Fruit fly (Drosophila melanogaster): ENCODE measurements around the gene CG32277.
A peak's percentile ranks its signal among the peaks of the same experiment; 100 is the strongest.

The CG32277 gene

DNA sequence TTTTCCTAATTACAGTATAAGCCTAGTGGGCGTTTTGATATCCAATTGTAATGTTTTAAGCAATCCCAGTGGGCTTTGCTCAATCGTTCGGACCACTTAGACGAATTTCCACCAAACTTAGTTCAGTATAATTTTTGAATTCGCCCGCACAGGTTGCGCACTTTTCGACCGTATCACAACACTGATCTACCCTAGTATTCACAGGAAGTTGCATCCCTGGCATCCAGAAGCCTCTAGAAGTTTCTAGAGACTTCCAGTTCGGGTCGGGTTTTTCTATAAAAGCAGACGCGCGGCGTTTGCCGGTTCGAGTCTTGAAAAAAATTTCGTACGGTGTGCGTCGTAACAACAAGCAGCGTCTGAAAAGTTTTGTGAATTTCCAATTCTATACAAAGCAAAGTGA is 12.3 kb downstream of the CG32277 start, which contains the start of gene Hsp83 (continued):
- TF ChIP-seq CG4820 (GFP tag; optimal IDR thresholded peaks at IDR 0.05) (peak; percentile 76), wor (GFP tag; IDR thresholded peaks at IDR 0.05) (peak; percentile 41; the same call in 1 of the 2 replicates), ash1 (GFP tag; optimal IDR thresholded peaks at IDR 0.05) (peak; percentile 99), mirr (GFP tag; optimal IDR thresholded peaks at IDR 0.05) (peak; percentile 100), Gsc (GFP tag; IDR thresholded peaks at IDR 0.05) (no peak), CG10321 (GFP tag; IDR thresholded peaks at IDR 0.05) (peak; percentile 77), CG11398 (GFP tag; optimal IDR thresholded peaks at IDR 0.05) (peak; percentile 95), aop (GFP tag; IDR thresholded peaks at IDR 0.05) (0 out of 2 replicates have a peak, but pooled peaks have one; percentile 41), Poxn (GFP tag; IDR thresholded peaks at IDR 0.05) (peak; percentile 40; the same call in 1 of the 2 replicates), CTCF (GFP tag; optimal IDR thresholded peaks at IDR 0.05) (peak; percentile 80), C15 (GFP tag; IDR thresholded peaks at IDR 0.05) (peak; percentile 80; the same call in 2 of the 3 replicates), Ssrp (tag; optimal IDR thresholded peaks at IDR 0.05) (peak; percentile 58), Max (GFP tag; optimal IDR thresholded peaks at IDR 0.05) (peak; percentile 87), CG17186 (GFP tag; optimal IDR thresholded peaks at IDR 0.05) (peak; percentile 96), MTF-1 (GFP tag; optimal IDR thresholded peaks at IDR 0.05; ENCODE audit: borderline replicate concordance) (peak; percentile 99), gce (GFP tag; IDR thresholded peaks at IDR 0.05) (peak; percentile 98), CG13894 (tag; optimal IDR thresholded peaks at IDR 0.05) (peak; percentile 97), ham (GFP tag; IDR thresholded peaks at IDR 0.05) (peak; percentile 45; the same call in 1 of the 2 replicates), CG2120 (GFP tag; optimal IDR thresholded peaks at IDR 0.05) (peak; percentile 86), CG10654 (GFP tag; optimal IDR thresholded peaks at IDR 0.05) (peak; percentile 91), Dbx (GFP tag; IDR thresholded peaks at IDR 0.05) (peak; percentile 95), pfk (GFP tag; optimal IDR thresholded peaks at IDR 0.05) (peak; percentile 92), Elba2 (GFP tag; optimal IDR thresholded peaks at IDR 0.05) (peak; percentile 68), row (GFP tag; IDR thresholded peaks at IDR 0.05) (peak; percentile 10; the same call in 1 of the 3 replicates), ind (GFP tag; optimal IDR thresholded peaks at IDR 0.05) (peak; percentile 84), CG15011 (GFP tag; optimal IDR thresholded peaks at IDR 0.05) (peak; percentile 95), dysf (GFP tag; IDR thresholded peaks at IDR 0.05) (peak; percentile 89), E2f2 (GFP tag; IDR thresholded peaks at IDR 0.05) (peak; percentile 97), Abd-B (GFP tag; optimal IDR thresholded peaks at IDR 0.05) (no peak), ato (GFP tag; IDR thresholded peaks at IDR 0.05; ENCODE audit: partially characterized antibody) (no peak), grn (GFP tag; optimal IDR thresholded peaks at IDR 0.05) (peak; percentile 81), CG6791 (GFP tag; IDR thresholded peaks at IDR 0.05; ENCODE audit: partially characterized antibody) (peak; percentile 23; the same call in 1 of the 3 replicates), ssp (GFP tag; IDR thresholded peaks at IDR 0.05) (peak; percentile 65), Six4 (GFP tag; optimal IDR thresholded peaks at IDR 0.05) (peak; percentile 88)

DNA sequence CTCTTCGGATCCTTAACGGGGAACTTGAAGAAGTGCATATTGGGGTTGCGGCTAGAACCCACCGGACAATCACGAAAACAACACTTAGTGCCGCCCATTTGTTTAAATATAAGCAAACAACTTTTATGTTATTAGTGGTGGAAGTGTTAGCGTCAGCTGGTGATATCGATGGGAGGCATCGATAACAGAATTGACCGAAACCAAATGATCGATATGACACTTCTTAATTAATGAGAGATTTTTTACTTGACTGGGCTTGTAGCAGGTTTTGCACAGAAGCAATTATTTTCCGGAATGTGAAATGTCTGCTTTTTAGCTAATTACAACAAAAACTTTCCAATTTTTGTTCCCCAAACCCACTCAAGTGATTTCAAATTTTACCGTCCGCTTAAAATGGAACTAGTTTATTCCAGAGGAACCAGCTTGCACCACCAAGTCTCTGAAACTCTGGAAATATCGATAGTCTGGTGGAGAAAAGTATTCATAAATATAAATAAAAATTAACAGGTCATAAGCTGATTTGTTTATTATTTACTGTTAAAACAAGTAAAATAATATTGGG is 12.8 kb downstream of the CG32277 start, which contains the start of gene CG14965:
Gene CG14965 (minus strand): TSS at position 159 of the 562 bp plus-strand sequence.
- peak; percentile 81 for TF ChIP-seq Dp (GFP tag; optimal IDR thresholded peaks at IDR 0.05)
- no peak for TF ChIP-seq insv (GFP tag; optimal IDR thresholded peaks at IDR 0.05)
- TF ChIP-seq CG9932 (GFP tag; IDR thresholded peaks at IDR 0.05), result no peak
- no peak for TF ChIP-seq NC2α (GFP tag; optimal IDR thresholded peaks at IDR 0.05)
- TF ChIP-seq CG31365 (tag; optimal IDR thresholded peaks at IDR 0.05), result no peak
- TF ChIP-seq NfI (GFP tag; optimal IDR thresholded peaks at IDR 0.05), result no peak
- TF ChIP-seq ewg (GFP tag; optimal IDR thresholded peaks at IDR 0.05), result no peak
- no peak for TF ChIP-seq CG6854 (GFP tag; optimal IDR thresholded peaks at IDR 0.05)
- no peak for TF ChIP-seq p53 (GFP tag; optimal IDR thresholded peaks at IDR 0.05)
- TF ChIP-seq vvl (GFP tag; IDR thresholded peaks at IDR 0.05), result no peak
- TF ChIP-seq hkb (optimal IDR thresholded peaks at IDR 0.05), result peak; percentile 34
- TF ChIP-seq hkb (GFP tag; IDR thresholded peaks at IDR 0.05), result no peak
- TF ChIP-seq repo (GFP tag; optimal IDR thresholded peaks at IDR 0.05), result no peak
- TF ChIP-seq CG4730 (GFP tag; IDR thresholded peaks at IDR 0.05), result no peak
- TF ChIP-seq nmo (GFP tag; optimal IDR thresholded peaks at IDR 0.05), result no peak
- no peak for TF ChIP-seq Max (GFP tag; optimal IDR thresholded peaks at IDR 0.05)
- TF ChIP-seq CG31388 (GFP tag; optimal IDR thresholded peaks at IDR 0.05), result no peak
- TF ChIP-seq CG3838 (GFP tag; optimal IDR thresholded peaks at IDR 0.05), result no peak
- TF ChIP-seq zfh1 (GFP tag; IDR thresholded peaks at IDR 0.05), result no peak
- TF ChIP-seq CG15011 (GFP tag; optimal IDR thresholded peaks at IDR 0.05), result no peak
- no peak for TF ChIP-seq Pdp1 (GFP tag; optimal IDR thresholded peaks at IDR 0.05)

Data from whole organism, embryonic.